Fruit fly (Drosophila melanogaster) whole organism, pupa: ENCODE data around the gene CG9592.

Experiments used
- CG10348 ChIP-seq: fragments of 200-800 bp; sonication (Bioruptor generic); IDR thresholded peaks from 2 replicates; pipeline ENCODE4 v1.3.6; 2022; ENCODE audit warnings: missing biosample characterization, missing genetic modification characterization
- CG12605 ChIP-seq: fragments of 200-800 bp; sonication (Bioruptor generic); IDR thresholded peaks from 2 replicates; pipeline ENCODE4 v1.3.6; 2022; ENCODE audit warnings: missing biosample characterization, missing genetic modification characterization
- CG13204 ChIP-seq: fragments of 200-800 bp; sonication (Bioruptor generic); optimal IDR thresholded peaks from 2 replicates; lab custom pipeline; 2018; ENCODE audit warnings: missing biosample characterization, mild to moderate bottlenecking, missing genetic modification characterization, moderate library complexity
- CG14655 ChIP-seq: fragments of 200-800 bp; sonication (Bioruptor generic); optimal IDR thresholded peaks from 3 replicates; lab custom pipeline; 2017; ENCODE audit warnings: mild to moderate bottlenecking, missing biosample characterization, missing genetic modification reagents, missing genetic modification characterization
- CG17806 ChIP-seq: fragments of 200-800 bp; sonication (Bioruptor generic); optimal IDR thresholded peaks from 2 replicates; lab custom pipeline; 2018; ENCODE audit warnings: missing biosample characterization, mild to moderate bottlenecking, missing genetic modification characterization, moderate library complexity
- CG34367 ChIP-seq: fragments of 200-800 bp; sonication (Bioruptor generic); optimal IDR thresholded peaks from 2 replicates; lab custom pipeline; 2018; ENCODE audit warnings: missing biosample characterization, mild to moderate bottlenecking, missing genetic modification characterization
- CG4496 ChIP-seq: fragments of 200-800 bp; sonication (Bioruptor generic); IDR thresholded peaks from 3 replicates; pipeline ENCODE4 v1.3.6; 2022; ENCODE audit warnings: missing biosample characterization, missing genetic modification characterization
- CG8159 ChIP-seq: fragments of 200-800 bp; sonication (Bioruptor generic); optimal IDR thresholded peaks from 3 replicates; lab custom pipeline; 2018; ENCODE audit warnings: missing biosample characterization, mild to moderate bottlenecking, missing genetic modification characterization, moderate library complexity
- EcR ChIP-seq: fragments of 200-800 bp; sonication (Bioruptor generic); optimal IDR thresholded peaks from 3 replicates; lab custom pipeline; 2019; ENCODE audit warnings: missing biosample characterization, missing genetic modification characterization, mild to moderate bottlenecking, moderate library complexity, missing genetic modification reagents
- Snoo ChIP-seq: fragments of 200-800 bp; sonication (Bioruptor generic); optimal IDR thresholded peaks from 3 replicates; lab custom pipeline; 2017; ENCODE audit warnings: missing biosample characterization, mild to moderate bottlenecking, missing genetic modification characterization, inconsistent platforms
- fd96Ca ChIP-seq: fragments of 200-800 bp; sonication (Bioruptor generic); IDR thresholded peaks from 3 replicates; pipeline ENCODE4 v1.3.6; 2022; ENCODE audit warnings: missing biosample characterization, missing genetic modification characterization
- gl ChIP-seq: fragments of 200-800 bp; sonication (Bioruptor generic); optimal IDR thresholded peaks from 2 replicates; lab custom pipeline; 2018; ENCODE audit warnings: missing biosample characterization, mild to moderate bottlenecking, missing genetic modification characterization

DNA sequence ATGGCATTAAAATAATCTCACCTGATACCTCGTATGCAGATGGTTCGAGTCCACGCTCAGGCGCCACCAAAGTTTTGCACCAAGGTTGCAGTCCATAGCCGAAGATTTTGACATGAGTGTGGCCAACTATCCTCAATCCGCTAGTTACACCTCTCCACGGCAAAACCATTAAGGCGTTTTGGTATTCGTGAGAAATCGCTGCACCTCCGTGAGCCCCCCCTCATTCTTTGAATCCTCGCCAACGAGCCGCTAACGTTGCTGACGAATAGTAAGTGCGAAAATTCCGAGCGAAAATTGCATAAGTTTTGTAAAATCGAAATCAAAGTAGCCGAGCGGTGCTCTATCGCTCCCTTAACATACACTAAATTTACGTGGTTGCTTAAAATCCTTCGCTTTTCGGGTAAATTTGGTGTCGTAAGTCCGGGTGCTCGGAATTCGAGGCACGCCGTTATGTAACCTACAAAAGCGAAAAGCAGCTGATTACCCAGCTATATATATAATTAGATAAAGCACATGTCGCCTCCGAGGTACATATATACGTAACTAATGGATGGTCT lies 19.9 kb downstream of the CG9592 start, which contains the start of gene Mpcp2:
- TF ChIP-seq CG10348 (GFP tag; lab: Robert Waterston, UW) (no peak), CG4496 (GFP tag; lab: Robert Waterston, UW) (peak; percentile 42; the same call in 1 of the 3 replicates), fd96Ca (GFP tag; lab: Robert Waterston, UW) (no peak), CG14655 (GFP tag; lab: Kevin White, UChicago) (no peak), gl (tag; lab: Kevin White, UChicago) (no peak), CG34367 (tag; lab: Kevin White, UChicago) (no peak), CG8159 (tag; lab: Kevin White, UChicago) (no peak), EcR (GFP tag; lab: Kevin White, UChicago) (peak; percentile 32), CG13204 (GFP tag; lab: Kevin White, UChicago) (no peak), CG12605 (GFP tag; lab: Robert Waterston, UW) (0 out of 2 replicates have a peak, but pooled peaks have one; percentile 8), Snoo (tag; lab: Kevin White, UChicago) (no peak), CG17806 (tag; lab: Kevin White, UChicago) (no peak)
